Fruit fly (Drosophila melanogaster) whole organism, prepupa: ENCODE measurements around the gene CG9497.

Source experiments
- CG10669 ChIP-seq: fragments of 200-800 bp; sonication (Bioruptor generic); optimal IDR thresholded peaks from 3 replicates; lab custom pipeline; 2018; ENCODE audit warnings: missing biosample characterization, mild to moderate bottlenecking, missing genetic modification characterization, moderate library complexity
- CG11294 ChIP-seq: fragments of 200-800 bp; sonication (Bioruptor generic); IDR thresholded peaks from 2 replicates; pipeline ENCODE4 v1.3.6; 2022; ENCODE audit warnings: missing biosample characterization, missing genetic modification characterization
- CG11902 ChIP-seq: fragments of 200-800 bp; sonication (Bioruptor generic); optimal IDR thresholded peaks from 3 replicates; lab custom pipeline; 2016; ENCODE audit warnings: missing biosample characterization, missing genetic modification characterization
- CG15336 ChIP-seq: fragments of 200-800 bp; sonication (Bioruptor generic); IDR thresholded peaks from 2 replicates; pipeline ENCODE4 v1.3.6; 2022; ENCODE audit warnings: missing biosample characterization, missing genetic modification characterization
- CG1621 ChIP-seq: fragments of 200-800 bp; sonication (Bioruptor generic); optimal IDR thresholded peaks from 3 replicates; lab custom pipeline; 2018; ENCODE audit warnings: missing biosample characterization, mild to moderate bottlenecking, missing genetic modification characterization
- CG31627 ChIP-seq: fragments of 200-800 bp; sonication (Bioruptor generic); optimal IDR thresholded peaks from 3 replicates; lab custom pipeline; 2016; ENCODE audit warnings: missing biosample characterization, missing genetic modification characterization
- CG32006 ChIP-seq: fragments of 200-800 bp; sonication (Bioruptor generic); optimal IDR thresholded peaks from 3 replicates; lab custom pipeline; 2017; ENCODE audit warnings: missing biosample characterization, mild to moderate bottlenecking, missing genetic modification characterization
- CG6276 ChIP-seq: fragments of 200-800 bp; sonication (Bioruptor generic); optimal IDR thresholded peaks from 2 replicates; lab custom pipeline; 2017; ENCODE audit warnings: missing biosample characterization, mild to moderate bottlenecking, missing genetic modification characterization
- CG9139 ChIP-seq: fragments of 200-800 bp; sonication (Bioruptor generic); optimal IDR thresholded peaks from 3 replicates; lab custom pipeline; 2017; ENCODE audit warnings: missing biosample characterization, mild to moderate bottlenecking, missing genetic modification characterization
- Eip75B ChIP-seq: fragments of 200-800 bp; sonication (Bioruptor generic); optimal IDR thresholded peaks from 3 replicates; lab custom pipeline; 2016; ENCODE audit warnings: missing biosample characterization, missing genetic modification characterization
- Eip78C ChIP-seq: fragments of 200-800 bp; sonication (Bioruptor generic); peaks from one replicate; lab custom pipeline; 2016; ENCODE audit warnings: missing biosample characterization, missing genetic modification characterization
- Eip93F ChIP-seq: fragments of 200-800 bp; sonication (Bioruptor generic); optimal IDR thresholded peaks from 2 replicates; lab custom pipeline; 2016; ENCODE audit warnings: missing biosample characterization, mild to moderate bottlenecking, missing genetic modification characterization
- Ets21C ChIP-seq: fragments of 200-800 bp; sonication (Bioruptor generic); optimal IDR thresholded peaks from 3 replicates; lab custom pipeline; 2016; ENCODE audit warnings: missing biosample characterization, missing genetic modification characterization
- Gug ChIP-seq: fragments of 200-800 bp; sonication (Bioruptor generic); IDR thresholded peaks from 2 replicates; pipeline ENCODE4 v1.3.6; 2022; ENCODE audit warnings: missing biosample characterization, missing genetic modification characterization
- Hr38 ChIP-seq: sonication (Bioruptor generic); optimal IDR thresholded peaks from 2 replicates; lab custom pipeline; 2016; ENCODE audit warnings: missing biosample characterization, missing genetic modification characterization
- Hr4 ChIP-seq: fragments of 200-800 bp; sonication (Bioruptor generic); optimal IDR thresholded peaks from 3 replicates; lab custom pipeline; 2016; ENCODE audit warnings: missing biosample characterization, missing genetic modification characterization
- Lpt ChIP-seq: fragments of 200-800 bp; sonication (Bioruptor generic); optimal IDR thresholded peaks from 3 replicates; lab custom pipeline; 2016; ENCODE audit warnings: missing biosample characterization, missing genetic modification characterization
- Met ChIP-seq: fragments of 200-800 bp; sonication (Bioruptor generic); optimal IDR thresholded peaks from 3 replicates; lab custom pipeline; 2016; ENCODE audit warnings: missing biosample characterization, missing genetic modification characterization
- OdsH ChIP-seq: fragments of 200-800 bp; sonication (Bioruptor generic); optimal IDR thresholded peaks from 3 replicates; lab custom pipeline; 2016; ENCODE audit warnings: missing biosample characterization, missing genetic modification characterization
- Sox102F ChIP-seq: fragments of 200-800 bp; sonication (Bioruptor generic); optimal IDR thresholded peaks from 2 replicates; lab custom pipeline; 2016; ENCODE audit warnings: missing biosample characterization, mild to moderate bottlenecking, missing genetic modification characterization
- Sox14 ChIP-seq: fragments of 200-800 bp; sonication (Bioruptor generic); optimal IDR thresholded peaks from 3 replicates; lab custom pipeline; 2016; ENCODE audit warnings: missing biosample characterization, missing genetic modification characterization
- Sox15 ChIP-seq: fragments of 200-800 bp; sonication (Bioruptor generic); optimal IDR thresholded peaks from 3 replicates; lab custom pipeline; 2016; ENCODE audit warnings: missing biosample characterization, missing genetic modification characterization
- achi ChIP-seq: fragments of 200-800 bp; sonication (Bioruptor generic); optimal IDR thresholded peaks from 3 replicates; lab custom pipeline; 2016; ENCODE audit warnings: missing biosample characterization, missing genetic modification characterization
- acj6 ChIP-seq: fragments of 200-800 bp; sonication (Bioruptor generic); optimal IDR thresholded peaks from 3 replicates; lab custom pipeline; 2016; ENCODE audit warnings: missing biosample characterization, missing genetic modification characterization
- dac ChIP-seq: fragments of 200-800 bp; sonication (Bioruptor generic); optimal IDR thresholded peaks from 2 replicates; lab custom pipeline; 2017; ENCODE audit warnings: missing biosample characterization, mild to moderate bottlenecking, missing genetic modification characterization
- dsx ChIP-seq: fragments of 200-800 bp; optimal IDR thresholded peaks from 3 replicates; lab custom pipeline; 2019; ENCODE audit warnings: missing biosample characterization, mild to moderate bottlenecking, missing genetic modification characterization, moderate library complexity; ENCODE audit not compliant: poor library complexity, severe bottlenecking
- fkh ChIP-seq: fragments of 200-800 bp; sonication (Bioruptor generic); optimal IDR thresholded peaks from 3 replicates; lab custom pipeline; 2017; ENCODE audit warnings: missing biosample characterization, mild to moderate bottlenecking, missing genetic modification characterization, moderate library complexity
- ss ChIP-seq, 2 experiments: fragments of 200-800 bp; sonication (Bioruptor generic); optimal IDR thresholded peaks; 2 replicates in 1 of 2; 3 replicates in 1 of 2; lab custom pipeline; 2017 to 2018; ENCODE audit warnings: mild to moderate bottlenecking in 2 of 2, missing biosample characterization in 2 of 2, missing genetic modification characterization in 2 of 2, moderate library complexity in 1 of 2
- vri ChIP-seq: fragments of 200-800 bp; sonication (Bioruptor generic); optimal IDR thresholded peaks from 3 replicates; lab custom pipeline; 2016; ENCODE audit warnings: missing biosample characterization, mild to moderate bottlenecking, missing genetic modification characterization

Gene CG9497

dm6 chr2L:6306895-6307294, 41.3 kb downstream of the CG9497 start (continued):
- TF ChIP-seq CG15336: no peak
- TF ChIP-seq Eip78C: peak; percentile 74
- TF ChIP-seq Sox102F (GFP tag; lab: Kevin White, UChicago): peak; percentile 54
- TF ChIP-seq CG32006 (GFP tag; lab: Kevin White, UChicago): peak; percentile 50
- TF ChIP-seq dsx (GFP tag; lab: Kevin White, UChicago): no peak
- TF ChIP-seq Sox14: peak; percentile 44
- no peak for TF ChIP-seq Eip93F
- peak; percentile 59 for TF ChIP-seq Met (GFP tag; lab: Kevin White, UChicago)
- TF ChIP-seq ss (GFP tag; optimal IDR thresholded peaks at IDR 0.05; lab: Kevin White, UChicago): peak in 1 of 2 experiments; percentile 22
- no peak for TF ChIP-seq Hr38 (GFP tag; lab: Kevin White, UChicago)
- TF ChIP-seq dac (GFP tag; lab: Kevin White, UChicago): no peak
- peak; percentile 58 for TF ChIP-seq Hr4 (GFP tag; lab: Kevin White, UChicago)
- no peak for TF ChIP-seq CG9139 (GFP tag; lab: Kevin White, UChicago)
- TF ChIP-seq Lpt (GFP tag; lab: Kevin White, UChicago): no peak
- no peak for TF ChIP-seq Sox15 (GFP tag; lab: Kevin White, UChicago)
- TF ChIP-seq acj6 (GFP tag; lab: Kevin White, UChicago): peak; percentile 33
- no peak for TF ChIP-seq CG1621 (tag; lab: Kevin White, UChicago)
- peak; percentile 40 for TF ChIP-seq CG31627 (GFP tag; lab: Kevin White, UChicago)
- TF ChIP-seq CG11902: peak; percentile 10
- peak; percentile 35; the same call in 1 of the 2 replicates for TF ChIP-seq Gug (GFP tag; lab: Robert Waterston, UW)
- peak; percentile 29 for TF ChIP-seq Ets21C

dm6 chr2L:6301616-6302015, 46.6 kb downstream of the CG9497 start:
- TF ChIP-seq CG6276 (no peak), achi (GFP tag; lab: Kevin White, UChicago) (no peak), Hr4 (GFP tag; lab: Kevin White, UChicago) (no peak), vri (no peak), dsx (GFP tag; lab: Kevin White, UChicago) (no peak), Met (GFP tag; lab: Kevin White, UChicago) (no peak), fkh (GFP tag; lab: Kevin White, UChicago) (no peak), CG11294 (GFP tag; lab: Robert Waterston, UW) (no peak), CG10669 (GFP tag; lab: Kevin White, UChicago) (no peak), OdsH (GFP tag; lab: Kevin White, UChicago) (no peak), Eip75B (GFP tag; lab: Kevin White, UChicago) (no peak)
